Fruit fly (Drosophila melanogaster): Measurements from ENCODE around the gene CG5131.
A peak's percentile ranks its signal among the peaks of the same experiment; 100 is the strongest.

The CG5131 gene

dm6 chr2L:17484174-17484573 is at the start of gene CG5131, which contains the start of gene GCS2beta:
Gene CG5131, plus strand, starts transcription at chr2L:17484501.
Gene GCS2beta, minus strand, starts transcription at chr2L:17484307.
- peak; percentile 88 for TF ChIP-seq CG11294 (GFP tag; IDR thresholded peaks at IDR 0.05)
- peak; percentile 88 for TF ChIP-seq Sox102F (GFP tag; optimal IDR thresholded peaks at IDR 0.05)
- peak; percentile 96 for TF ChIP-seq Eip78C (GFP tag)
- TF ChIP-seq Eip75B (GFP tag; optimal IDR thresholded peaks at IDR 0.05): peak; percentile 91
- peak; percentile 93 for TF ChIP-seq acj6 (GFP tag; optimal IDR thresholded peaks at IDR 0.05)
- peak; percentile 87 for TF ChIP-seq CG8119 (GFP tag; IDR thresholded peaks at IDR 0.05)
- TF ChIP-seq pdm3 (GFP tag; optimal IDR thresholded peaks at IDR 0.05): peak; percentile 96
- TF ChIP-seq svp (GFP tag): peak; percentile 97
- peak; percentile 97 for TF ChIP-seq Hr39 (GFP tag; optimal IDR thresholded peaks at IDR 0.05)
- TF ChIP-seq CG11902 (GFP tag; optimal IDR thresholded peaks at IDR 0.05): peak; percentile 95
- TF ChIP-seq cyc (GFP tag; optimal IDR thresholded peaks at IDR 0.05): peak; percentile 96
- peak; percentile 53 for TF ChIP-seq CG6854 (GFP tag; optimal IDR thresholded peaks at IDR 0.05)
- TF ChIP-seq Ets21C (GFP tag; optimal IDR thresholded peaks at IDR 0.05): peak; percentile 93
- peak; percentile 96 for TF ChIP-seq Hr4 (GFP tag; optimal IDR thresholded peaks at IDR 0.05)
- TF ChIP-seq achi (GFP tag; optimal IDR thresholded peaks at IDR 0.05): peak; percentile 91
- peak; percentile 92 for TF ChIP-seq CG6163 (GFP tag; IDR thresholded peaks at IDR 0.05)
- TF ChIP-seq CG6792 (GFP tag; optimal IDR thresholded peaks at IDR 0.05): peak; percentile 85
- TF ChIP-seq CG8319 (GFP tag; optimal IDR thresholded peaks at IDR 0.05): peak; percentile 91
- TF ChIP-seq dac (GFP tag; optimal IDR thresholded peaks at IDR 0.05): peak; percentile 93
- no peak for TF ChIP-seq fkh (GFP tag; optimal IDR thresholded peaks at IDR 0.05)
- peak; percentile 80 for TF ChIP-seq Ets96B (tag; optimal IDR thresholded peaks at IDR 0.05)
- TF ChIP-seq CG7368 (GFP tag; optimal IDR thresholded peaks at IDR 0.05): peak; percentile 92
- peak; percentile 91 for TF ChIP-seq topi (GFP tag; optimal IDR thresholded peaks at IDR 0.05)
- peak; percentile 85 for TF ChIP-seq CG15336 (GFP tag; IDR thresholded peaks at IDR 0.05)
- peak; percentile 89 for TF ChIP-seq vri (GFP tag; optimal IDR thresholded peaks at IDR 0.05)
- peak; percentile 87 for TF ChIP-seq CG3032 (tag; optimal IDR thresholded peaks at IDR 0.05)
- peak; percentile 61 for TF ChIP-seq fd85E (GFP tag; optimal IDR thresholded peaks at IDR 0.05)
- peak; percentile 95 for TF ChIP-seq eg (GFP tag; IDR thresholded peaks at IDR 0.05)
- peak; percentile 93 for TF ChIP-seq lz (GFP tag; optimal IDR thresholded peaks at IDR 0.05)
- TF ChIP-seq net (GFP tag; optimal IDR thresholded peaks at IDR 0.05): peak; percentile 92
- TF ChIP-seq CG8632 (GFP tag; optimal IDR thresholded peaks at IDR 0.05): peak; percentile 82
- TF ChIP-seq CG11762 (GFP tag; optimal IDR thresholded peaks at IDR 0.05; ENCODE audit: insufficient read depth): peak; percentile 86
- TF ChIP-seq CG16779 (tag; optimal IDR thresholded peaks at IDR 0.05): peak; percentile 52
- TF ChIP-seq CG34406 (GFP tag; optimal IDR thresholded peaks at IDR 0.05): peak; percentile 82
- TF ChIP-seq CG9139 (GFP tag; optimal IDR thresholded peaks at IDR 0.05): no peak
- TF ChIP-seq Gug (GFP tag; IDR thresholded peaks at IDR 0.05): peak; percentile 91
- TF ChIP-seq CG10631 (GFP tag; optimal IDR thresholded peaks at IDR 0.05): peak; percentile 95
- peak; percentile 86 for TF ChIP-seq CG1621 (tag; optimal IDR thresholded peaks at IDR 0.05)
- TF ChIP-seq CG31627 (GFP tag; optimal IDR thresholded peaks at IDR 0.05): peak; percentile 97
- peak; percentile 95 for TF ChIP-seq Sox14 (GFP tag; optimal IDR thresholded peaks at IDR 0.05)
- TF ChIP-seq dsx (GFP tag; optimal IDR thresholded peaks at IDR 0.05; ENCODE audit: poor library complexity, severe bottlenecking): peak; percentile 61
- TF ChIP-seq Met (GFP tag; optimal IDR thresholded peaks at IDR 0.05): peak; percentile 89
- peak; percentile 73 for TF ChIP-seq CG6276 (GFP tag; optimal IDR thresholded peaks at IDR 0.05)
- peak; percentile 70 for TF ChIP-seq fd59A (GFP tag; optimal IDR thresholded peaks at IDR 0.05)
- TF ChIP-seq salr (GFP tag; optimal IDR thresholded peaks at IDR 0.05): peak; percentile 85 to 86
- peak; percentile 89 for TF ChIP-seq CG4318 (GFP tag; optimal IDR thresholded peaks at IDR 0.05)
- peak; percentile 58 for TF ChIP-seq CG6808 (GFP tag; optimal IDR thresholded peaks at IDR 0.05)
- TF ChIP-seq CG32006 (GFP tag; optimal IDR thresholded peaks at IDR 0.05): peak; percentile 93
- TF ChIP-seq Lpt (GFP tag; optimal IDR thresholded peaks at IDR 0.05): peak; percentile 81
- TF ChIP-seq Blimp-1 (GFP tag; optimal IDR thresholded peaks at IDR 0.05): peak; percentile 37
- TF ChIP-seq CG3919 (GFP tag; optimal IDR thresholded peaks at IDR 0.05): peak; percentile 94
- TF ChIP-seq spab (GFP tag; optimal IDR thresholded peaks at IDR 0.05): peak; percentile 61

Data from whole organism, prepupa.